Fruit fly (Drosophila melanogaster) whole organism, embryonic: ENCODE measurements around the gene eas.

Experiments used
- Antp ChIP-seq: fragments of 200-800 bp; sonication (Bioruptor generic); optimal IDR thresholded peaks from 3 replicates; lab custom pipeline; 2016; ENCODE audit warnings: missing biosample characterization, missing genetic modification characterization
- B-H2 ChIP-seq: fragments of 200-800 bp; sonication (Bioruptor generic); optimal IDR thresholded peaks from 2 replicates; lab custom pipeline; 2018; ENCODE audit warnings: missing biosample characterization, mild to moderate bottlenecking, missing genetic modification characterization
- Blimp-1 ChIP-seq: fragments of 200-800 bp; sonication (Bioruptor generic); optimal IDR thresholded peaks from 3 replicates; lab custom pipeline; 2018; ENCODE audit warnings: missing biosample characterization, missing genetic modification characterization, mild to moderate bottlenecking, moderate library complexity, missing genetic modification reagents
- C15 ChIP-seq: fragments of 200-800 bp; sonication (Bioruptor generic); IDR thresholded peaks from 3 replicates; pipeline ENCODE4 v1.3.6; 2022; ENCODE audit warnings: missing biosample characterization, missing genetic modification characterization
- CG10959 ChIP-seq: fragments of 200-800 bp; sonication (Bioruptor generic); IDR thresholded peaks from 2 replicates; pipeline ENCODE4 v1.3.6; 2022; ENCODE audit warnings: missing biosample characterization, missing genetic modification characterization
- CG11456 ChIP-seq: fragments of 200-800 bp; sonication (Bioruptor generic); IDR thresholded peaks from 3 replicates; pipeline ENCODE4 v1.3.6; 2022; ENCODE audit warnings: missing biosample characterization, missing genetic modification characterization
- CG13123 ChIP-seq: fragments of 200-800 bp; sonication (Bioruptor generic); optimal IDR thresholded peaks from 2 replicates; lab custom pipeline; 2016; ENCODE audit warnings: missing biosample characterization, missing genetic modification characterization
- CG1602 ChIP-seq: fragments of 200-800 bp; sonication (Bioruptor generic); optimal IDR thresholded peaks from 3 replicates; lab custom pipeline; 2016; ENCODE audit warnings: missing biosample characterization, missing genetic modification characterization
- CG16813 ChIP-seq: fragments of 200-800 bp; sonication (Bioruptor generic); IDR thresholded peaks from 3 replicates; pipeline ENCODE4 v1.3.6; 2022; ENCODE audit warnings: missing biosample characterization, missing genetic modification characterization; ENCODE audit not compliant: partially characterized antibody
- CG2875 ChIP-seq: fragments of 200-800 bp; sonication (Bioruptor generic); optimal IDR thresholded peaks from 2 replicates; lab custom pipeline; 2017; ENCODE audit warnings: missing biosample characterization, mild to moderate bottlenecking, missing genetic modification characterization, missing genetic modification reagents
- CG30403 ChIP-seq: fragments of 200-800 bp; sonication (Bioruptor generic); optimal IDR thresholded peaks from 3 replicates; lab custom pipeline; 2016; ENCODE audit warnings: missing biosample characterization, missing genetic modification characterization
- CG31388 ChIP-seq: fragments of 200-800 bp; sonication (Bioruptor generic); optimal IDR thresholded peaks from 2 replicates; lab custom pipeline; 2016; ENCODE audit warnings: missing biosample characterization, missing genetic modification characterization
- CG34422 ChIP-seq: fragments of 200-800 bp; sonication (Bioruptor generic); IDR thresholded peaks from 3 replicates; pipeline ENCODE4 v1.3.6; 2022; ENCODE audit warnings: missing biosample characterization, missing genetic modification characterization
- CG3726 ChIP-seq: fragments of 200-800 bp; sonication (Bioruptor generic); IDR thresholded peaks from 3 replicates; pipeline ENCODE4, ENCODE4 v1.3.6; 2022; ENCODE audit warnings: missing biosample characterization, missing genetic modification characterization
- CG43689 ChIP-seq: fragments of 200-800 bp; sonication (Bioruptor generic); IDR thresholded peaks from 2 replicates; pipeline ENCODE4 v1.3.6; 2022; ENCODE audit warnings: missing biosample characterization, missing genetic modification characterization
- CG4820 ChIP-seq: fragments of 200-800 bp; sonication (Bioruptor generic); optimal IDR thresholded peaks from 3 replicates; lab custom pipeline; 2016; ENCODE audit warnings: missing biosample characterization, missing genetic modification characterization
- CG6272 ChIP-seq: fragments of 200-800 bp; sonication (Bioruptor generic); IDR thresholded peaks from 2 replicates; pipeline ENCODE4 v1.3.6; 2022; ENCODE audit warnings: missing biosample characterization, missing genetic modification characterization
- CG7786 ChIP-seq: fragments of 200-800 bp; sonication (Bioruptor generic); optimal IDR thresholded peaks from 2 replicates; lab custom pipeline; 2016; ENCODE audit warnings: missing biosample characterization, missing genetic modification characterization
- CG7839 ChIP-seq: fragments of 200-800 bp; sonication (Bioruptor generic); optimal IDR thresholded peaks from 3 replicates; lab custom pipeline; 2018; ENCODE audit warnings: missing biosample characterization, mild to moderate bottlenecking, missing genetic modification characterization, moderate library complexity
- CG8281 ChIP-seq: fragments of 200-800 bp; sonication (Bioruptor generic); optimal IDR thresholded peaks from 2 replicates; lab custom pipeline; 2018; ENCODE audit warnings: missing biosample characterization, mild to moderate bottlenecking, missing genetic modification characterization, moderate library complexity
- CG8944 ChIP-seq: fragments of 200-800 bp; sonication (Bioruptor generic); optimal IDR thresholded peaks from 3 replicates; lab custom pipeline; 2016; ENCODE audit warnings: missing biosample characterization, missing genetic modification characterization
- D ChIP-seq, 2 experiments: fragments of 200-800 bp in 1 of 2; fragments of >200 bp in 1 of 2; sonication (Bioruptor generic) in 1 of 2; optimal IDR thresholded peaks; 2 replicates in 1 of 2; 3 replicates in 1 of 2; lab custom pipeline; 2017; ENCODE audit warnings: mild to moderate bottlenecking in 1 of 2, missing biosample characterization in 1 of 2, missing genetic modification characterization in 1 of 2, missing genetic modification reagents in 1 of 2
- Dip2 ChIP-seq: fragments of 200-800 bp; sonication (Bioruptor generic); IDR thresholded peaks from 2 replicates; pipeline ENCODE4 v1.3.6; 2022; ENCODE audit warnings: missing biosample characterization, missing genetic modification characterization
- Dll ChIP-seq: fragments of 200-800 bp; sonication (Bioruptor generic); IDR thresholded peaks from 4 replicates; pipeline ENCODE4 v1.3.6; 2022; ENCODE audit warnings: missing biosample characterization, missing genetic modification characterization; ENCODE audit not compliant: partially characterized antibody
- Doc3 ChIP-seq: fragments of 200-800 bp; sonication (Bioruptor generic); IDR thresholded peaks from 3 replicates; pipeline ENCODE4 v1.3.6; 2022; ENCODE audit warnings: missing biosample characterization, missing genetic modification characterization; ENCODE audit not compliant: partially characterized antibody
- HLH3B ChIP-seq: fragments of 200-800 bp; sonication (Bioruptor generic); IDR thresholded peaks from 2 replicates; pipeline ENCODE4 v1.3.6; 2022; ENCODE audit warnings: missing biosample characterization, missing genetic modification characterization
- HLH4C ChIP-seq: fragments of 200-800 bp; sonication (Bioruptor generic); IDR thresholded peaks from 3 replicates; pipeline ENCODE4 v1.3.6; 2022; ENCODE audit warnings: missing biosample characterization, missing genetic modification characterization; ENCODE audit not compliant: partially characterized antibody
- HLH54F ChIP-seq: fragments of 200-800 bp; sonication (Bioruptor generic); optimal IDR thresholded peaks from 3 replicates; lab custom pipeline; 2016; ENCODE audit warnings: missing biosample characterization, missing genetic modification characterization
- Hand ChIP-seq: fragments of 200-800 bp; sonication (Bioruptor generic); optimal IDR thresholded peaks from 2 replicates; lab custom pipeline; 2017; ENCODE audit warnings: mild to moderate bottlenecking, missing biosample characterization, missing genetic modification reagents, missing genetic modification characterization
- MTF-1 ChIP-seq: fragments of 200-800 bp; sonication (Bioruptor generic); optimal IDR thresholded peaks from 2 replicates; lab custom pipeline; 2018; ENCODE audit warnings: missing biosample characterization, mild to moderate bottlenecking, missing genetic modification characterization, borderline replicate concordance
- Mad ChIP-seq: fragments of 200-800 bp; sonication (Bioruptor generic); optimal IDR thresholded peaks from 2 replicates; lab custom pipeline; 2016; ENCODE audit warnings: missing biosample characterization, missing genetic modification characterization
- Sox102F ChIP-seq: fragments of 200-800 bp; sonication (Bioruptor generic); optimal IDR thresholded peaks from 2 replicates; lab custom pipeline; 2018; ENCODE audit warnings: missing biosample characterization, mild to moderate bottlenecking, missing genetic modification characterization, moderate library complexity
- ab ChIP-seq: fragments of 200-800 bp; sonication (Bioruptor generic); optimal IDR thresholded peaks from 2 replicates; lab custom pipeline; 2016; ENCODE audit warnings: missing biosample characterization, missing genetic modification characterization
- al ChIP-seq: fragments of 200-800 bp; sonication (Bioruptor generic); IDR thresholded peaks from 2 replicates; pipeline ENCODE4 v1.3.6; 2022; ENCODE audit warnings: missing biosample characterization, missing genetic modification characterization
- aop ChIP-seq: fragments of 200-800 bp; sonication (Bioruptor generic); IDR thresholded peaks from 2 replicates; pipeline ENCODE4 v1.3.6; 2022; ENCODE audit warnings: missing biosample characterization, missing genetic modification characterization
- dan ChIP-seq: fragments of 200-800 bp; sonication (Bioruptor generic); IDR thresholded peaks from 2 replicates; pipeline ENCODE4 v1.3.6; 2022; ENCODE audit warnings: missing biosample characterization, missing genetic modification characterization
- disco-r ChIP-seq: fragments of 200-800 bp; sonication (Bioruptor generic); optimal IDR thresholded peaks from 2 replicates; lab custom pipeline; 2016; ENCODE audit warnings: missing biosample characterization, missing genetic modification characterization
- ems ChIP-seq: fragments of 200-800 bp; sonication (Bioruptor generic); optimal IDR thresholded peaks from 3 replicates; lab custom pipeline; 2016; ENCODE audit warnings: missing biosample characterization, missing genetic modification characterization
- eve ChIP-seq, 2 experiments: fragments of >200 bp; optimal IDR thresholded peaks; 2 replicates each; lab custom pipeline; 2017; ENCODE audit warnings: missing biosample characterization in 2 of 2, missing genetic modification characterization in 2 of 2
- fd3F ChIP-seq: fragments of 200-800 bp; sonication (Bioruptor generic); optimal IDR thresholded peaks from 2 replicates; lab custom pipeline; 2018; ENCODE audit warnings: missing biosample characterization, mild to moderate bottlenecking, missing genetic modification characterization, moderate library complexity
- grn ChIP-seq: fragments of 200-800 bp; sonication (Bioruptor generic); optimal IDR thresholded peaks from 3 replicates; lab custom pipeline; 2017; ENCODE audit warnings: missing biosample characterization, missing genetic modification characterization
- inv ChIP-seq: fragments of 200-800 bp; sonication (Bioruptor generic); IDR thresholded peaks from 2 replicates; pipeline ENCODE4 v1.3.6; 2022; ENCODE audit warnings: missing biosample characterization, missing genetic modification characterization; ENCODE audit not compliant: partially characterized antibody
- nerfin-2 ChIP-seq: fragments of 200-800 bp; sonication (Bioruptor generic); IDR thresholded peaks from 2 replicates; pipeline ENCODE4 v1.3.6; 2022; ENCODE audit warnings: missing biosample characterization, missing genetic modification characterization; ENCODE audit not compliant: partially characterized antibody
- org-1 ChIP-seq: fragments of 200-800 bp; sonication (Bioruptor generic); optimal IDR thresholded peaks from 2 replicates; lab custom pipeline; 2017; ENCODE audit warnings: missing biosample characterization, missing genetic modification characterization
- schlank ChIP-seq: fragments of 200-800 bp; sonication (Bioruptor generic); optimal IDR thresholded peaks from 2 replicates; lab custom pipeline; 2018; ENCODE audit warnings: missing biosample characterization, mild to moderate bottlenecking, missing genetic modification characterization
- seq ChIP-seq: fragments of 200-800 bp; sonication (Bioruptor generic); IDR thresholded peaks from 2 replicates; pipeline ENCODE4 v1.3.6; 2022; ENCODE audit warnings: missing biosample characterization, missing genetic modification characterization
- yki ChIP-seq: fragments of >200 bp; optimal IDR thresholded peaks from 3 replicates; lab custom pipeline; 2018
- z ChIP-seq: fragments of 200-800 bp; sonication (Bioruptor generic); IDR thresholded peaks from 3 replicates; pipeline ENCODE4 v1.3.6; 2022; ENCODE audit warnings: missing biosample characterization, missing genetic modification characterization
- zf30C ChIP-seq: fragments of 200-800 bp; sonication (Bioruptor generic); optimal IDR thresholded peaks from 3 replicates; lab custom pipeline; 2018; ENCODE audit warnings: missing biosample characterization, mild to moderate bottlenecking, missing genetic modification characterization

Gene eas

dm6 chrX:16286083-16286666, 8.0 kb downstream of the eas start, which contains the start of gene UQCR-14 (continued):
- TF ChIP-seq CG11456 (peak; percentile 49; the same call in 1 of the 3 replicates), CG43689 (GFP tag; lab: Robert Waterston, UW) (no peak), grn (GFP tag; lab: Kevin White, UChicago) (peak; percentile 7), nerfin-2 (peak; percentile 96), inv (GFP tag; lab: Robert Waterston, UW) (peak; percentile 95), Doc3 (GFP tag; lab: Robert Waterston, UW) (peak; percentile 89)

- peak; percentile 77 for TF ChIP-seq Dll (GFP tag; lab: Robert Waterston, UW)
- TF ChIP-seq eve (GFP tag; optimal IDR thresholded peaks at IDR 0.05; lab: Kevin White, UChicago): peak in 1 of 2 experiments; percentile 82
- no peak for TF ChIP-seq CG8281 (tag; lab: Kevin White, UChicago)
- TF ChIP-seq CG7786: no peak
- no peak for TF ChIP-seq seq (GFP tag; lab: Robert Waterston, UW)
- no peak for TF ChIP-seq Hand (GFP tag; lab: Kevin White, UChicago)
- TF ChIP-seq CG10959 (GFP tag; lab: Robert Waterston, UW): no peak
- TF ChIP-seq Sox102F: no peak
- TF ChIP-seq CG1602 (GFP tag; lab: Kevin White, UChicago): no peak
- no peak for TF ChIP-seq Blimp-1 (GFP tag; lab: Kevin White, UChicago)
- TF ChIP-seq schlank: no peak
- no peak for TF ChIP-seq MTF-1
- peak; percentile 55; the same call in 2 of the 3 replicates for TF ChIP-seq HLH4C
- TF ChIP-seq CG30403: peak; percentile 56
- no peak for TF ChIP-seq yki (lab: Kevin White, UChicago)
- TF ChIP-seq z (GFP tag; lab: Robert Waterston, UW): no peak
- TF ChIP-seq dan: no peak
- peak; percentile 18 for TF ChIP-seq CG4820 (GFP tag; lab: Kevin White, UChicago)
- no peak for TF ChIP-seq C15 (GFP tag; lab: Robert Waterston, UW)
- no peak for TF ChIP-seq HLH3B (GFP tag; lab: Robert Waterston, UW)
- TF ChIP-seq D (optimal IDR thresholded peaks at IDR 0.05; lab: Kevin White, UChicago): no peak
- peak; percentile 23 for TF ChIP-seq D (GFP tag; optimal IDR thresholded peaks at IDR 0.05; lab: Kevin White, UChicago)
- no peak for TF ChIP-seq zf30C
- no peak for TF ChIP-seq ems
- no peak for TF ChIP-seq Mad (GFP tag; lab: Kevin White, UChicago)
- 0 out of 3 replicates have a peak, but pooled peaks have one; percentile 9 for TF ChIP-seq CG34422
- TF ChIP-seq CG13123 (GFP tag; lab: Kevin White, UChicago): no peak
- TF ChIP-seq fd3F (GFP tag; lab: Kevin White, UChicago): peak; percentile 13
- no peak for TF ChIP-seq ab (GFP tag; lab: Kevin White, UChicago)
- TF ChIP-seq disco-r (GFP tag; lab: Kevin White, UChicago): no peak
- TF ChIP-seq B-H2 (GFP tag; lab: Kevin White, UChicago): peak; percentile 52
- TF ChIP-seq CG6272 (GFP tag; lab: Robert Waterston, UW): no peak
- TF ChIP-seq CG31388 (GFP tag; lab: Kevin White, UChicago): no peak
- peak; percentile 64 for TF ChIP-seq CG16813
- TF ChIP-seq al (GFP tag; lab: Robert Waterston, UW): no peak
- TF ChIP-seq CG3726 (GFP tag; lab: Robert Waterston, UW): no peak
- no peak for TF ChIP-seq org-1
- TF ChIP-seq HLH54F (GFP tag; lab: Kevin White, UChicago): no peak
- TF ChIP-seq CG2875: no peak
- TF ChIP-seq aop (GFP tag; lab: Robert Waterston, UW): no peak
- TF ChIP-seq CG8944 (GFP tag; lab: Kevin White, UChicago): no peak
- TF ChIP-seq CG7839: no peak
- peak; percentile 24 for TF ChIP-seq Antp
- no peak for TF ChIP-seq Dip2
Measured at dm6 chrX:16288492-16288964, 10.4 kb downstream of the eas start, which contains the start of the genes CG32576 and caz. CG32576 (minus strand) TSS chrX:16288533. caz (plus strand) TSS chrX:16288810.
